1 fruit fly cellular context compared by ENCODE assay signal in genomic region chr2L:4371516-4372136, dm6.
TF ChIP-seq lines count a peak whose summit lies in the region.

No protein-coding gene starts in this region.

TF ChIP-seq in whole organism, embryonic, 481 proteins besides CTCF, POLR2A, EP300 and RAD21 (continued from another document):
- TF ChIP-seq CG12155 (GFP tag; optimal IDR thresholded peaks at IDR 0.05; lab: Kevin White, UChicago), result peak; percentile 7
- peak; percentile 77 for TF ChIP-seq D (optimal IDR thresholded peaks at IDR 0.05; lab: Kevin White, UChicago)
- TF ChIP-seq D (GFP tag; optimal IDR thresholded peaks at IDR 0.05; lab: Kevin White, UChicago), result peak; percentile 75
- no peak for TF ChIP-seq sima (GFP tag; optimal IDR thresholded peaks at IDR 0.05; lab: Kevin White, UChicago)
- TF ChIP-seq CG3847 (GFP tag; IDR thresholded peaks at IDR 0.05; lab: Robert Waterston, UW), result no peak
- TF ChIP-seq CG7963 (GFP tag; IDR thresholded peaks at IDR 0.05; lab: Robert Waterston, UW; ENCODE audit: partially characterized antibody), result peak; percentile 62; the same call in 1 of the 3 replicates
- peak; percentile 68 for TF ChIP-seq ci (GFP tag; IDR thresholded peaks at IDR 0.05; lab: Robert Waterston, UW)
- TF ChIP-seq wor (GFP tag; IDR thresholded peaks at IDR 0.05; lab: Robert Waterston, UW), result no peak
- no peak for TF ChIP-seq Dp (GFP tag; optimal IDR thresholded peaks at IDR 0.05; lab: Kevin White, UChicago)
- no peak for TF ChIP-seq hkb (optimal IDR thresholded peaks at IDR 0.05; lab: Kevin White, UChicago)
- 0 out of 2 replicates have a peak, but pooled peaks have one; percentile 34 for TF ChIP-seq hkb (GFP tag; IDR thresholded peaks at IDR 0.05; lab: Robert Waterston, UW)
- TF ChIP-seq HLHmδ (GFP tag; optimal IDR thresholded peaks at IDR 0.05; lab: Kevin White, UChicago), result peak; percentile 90
- TF ChIP-seq Lim3 (GFP tag; IDR thresholded peaks at IDR 0.05; lab: Robert Waterston, UW), result no peak
- 0 out of 2 replicates have a peak, but pooled peaks have one; percentile 15 for TF ChIP-seq Scr (GFP tag; IDR thresholded peaks at IDR 0.05; lab: Robert Waterston, UW; ENCODE audit: partially characterized antibody)
- no peak for TF ChIP-seq vfl (GFP tag; optimal IDR thresholded peaks at IDR 0.05; lab: Kevin White, UChicago)
- TF ChIP-seq vvl (GFP tag; IDR thresholded peaks at IDR 0.05; lab: Robert Waterston, UW), result peak; percentile 58
- TF ChIP-seq kni (GFP tag; optimal IDR thresholded peaks at IDR 0.05; lab: Kevin White, UChicago), result peak; percentile 90
- TF ChIP-seq CG15601 (tag; optimal IDR thresholded peaks at IDR 0.05; lab: Kevin White, UChicago), result peak; percentile 81
- no peak for TF ChIP-seq sug (tag; optimal IDR thresholded peaks at IDR 0.05; lab: Kevin White, UChicago)
- TF ChIP-seq CG12236 (GFP tag; optimal IDR thresholded peaks at IDR 0.05; lab: Kevin White, UChicago), result no peak
- peak; percentile 38; the same call in 2 of the 3 replicates for TF ChIP-seq tgo (GFP tag; IDR thresholded peaks at IDR 0.05; lab: Robert Waterston, UW)
- peak; percentile 26 for TF ChIP-seq ewg (GFP tag; optimal IDR thresholded peaks at IDR 0.05; lab: Kevin White, UChicago)
- TF ChIP-seq CG8944 (GFP tag; optimal IDR thresholded peaks at IDR 0.05; lab: Kevin White, UChicago), result no peak
- TF ChIP-seq grn (GFP tag; optimal IDR thresholded peaks at IDR 0.05; lab: Kevin White, UChicago), result no peak
- TF ChIP-seq ap (GFP tag; IDR thresholded peaks at IDR 0.05; lab: Robert Waterston, UW), result no peak
- peak; percentile 49 for TF ChIP-seq CG3065 (GFP tag; optimal IDR thresholded peaks at IDR 0.05; lab: Kevin White, UChicago)
- peak; percentile 16 for TF ChIP-seq kah (GFP tag; optimal IDR thresholded peaks at IDR 0.05; lab: Kevin White, UChicago)
- no peak for TF ChIP-seq pfk (GFP tag; optimal IDR thresholded peaks at IDR 0.05; lab: Kevin White, UChicago)
- peak; percentile 34 for TF ChIP-seq amos (GFP tag; IDR thresholded peaks at IDR 0.05; lab: Robert Waterston, UW; ENCODE audit: partially characterized antibody)
- TF ChIP-seq gce (GFP tag; IDR thresholded peaks at IDR 0.05; lab: Robert Waterston, UW), result no peak
- TF ChIP-seq row (GFP tag; IDR thresholded peaks at IDR 0.05; lab: Robert Waterston, UW), result peak; percentile 84
- no peak for TF ChIP-seq GATAe (GFP tag; conservative IDR thresholded peaks at IDR 0.05; lab: Robert Waterston, UW)
- peak; percentile 53 for TF ChIP-seq Sox102F (GFP tag; optimal IDR thresholded peaks at IDR 0.05; lab: Kevin White, UChicago)
- TF ChIP-seq ATbp (GFP tag; optimal IDR thresholded peaks at IDR 0.05; lab: Kevin White, UChicago), result peak; percentile 39
- no peak for TF ChIP-seq CG17912 (GFP tag; optimal IDR thresholded peaks at IDR 0.05; lab: Kevin White, UChicago)
- TF ChIP-seq CG1233 (GFP tag; optimal IDR thresholded peaks at IDR 0.05; lab: Kevin White, UChicago), result peak; percentile 51
- peak; percentile 75 for TF ChIP-seq grau (tag; optimal IDR thresholded peaks at IDR 0.05; lab: Kevin White, UChicago)
- peak; percentile 24 for TF ChIP-seq cato (GFP tag; optimal IDR thresholded peaks at IDR 0.05; lab: Kevin White, UChicago; ENCODE audit: borderline replicate concordance)
- TF ChIP-seq Hmr (GFP tag; optimal IDR thresholded peaks at IDR 0.05; lab: Kevin White, UChicago), result peak; percentile 22
- TF ChIP-seq nerfin-2 (GFP tag; IDR thresholded peaks at IDR 0.05; lab: Robert Waterston, UW; ENCODE audit: partially characterized antibody), result no peak
- TF ChIP-seq HLH4C (GFP tag; IDR thresholded peaks at IDR 0.05; lab: Robert Waterston, UW; ENCODE audit: partially characterized antibody), result peak; percentile 25; the same call in 1 of the 3 replicates
- 0 out of 2 replicates have a peak, but pooled peaks have one; percentile 25 for TF ChIP-seq Adf1 (GFP tag; IDR thresholded peaks at IDR 0.05; lab: Robert Waterston, UW)
- TF ChIP-seq sc (optimal IDR thresholded peaks at IDR 0.05; lab: Kevin White, UChicago), result no peak
- TF ChIP-seq sc (GFP tag; optimal IDR thresholded peaks at IDR 0.05; lab: Kevin White, UChicago), result peak; percentile 64
- TF ChIP-seq Mad (GFP tag; optimal IDR thresholded peaks at IDR 0.05; lab: Kevin White, UChicago), result no peak
- no peak for TF ChIP-seq crc (GFP tag; optimal IDR thresholded peaks at IDR 0.05; lab: Kevin White, UChicago)
- no peak for TF ChIP-seq pum (GFP tag; optimal IDR thresholded peaks at IDR 0.05; lab: Kevin White, UChicago)
- peak; percentile 59 for TF ChIP-seq nom (GFP tag; optimal IDR thresholded peaks at IDR 0.05; lab: Kevin White, UChicago)
- TF ChIP-seq unpg (GFP tag; optimal IDR thresholded peaks at IDR 0.05; lab: Kevin White, UChicago), result peak; percentile 70
- TF ChIP-seq CG1024 (GFP tag; IDR thresholded peaks at IDR 0.05; lab: Robert Waterston, UW), result no peak
- no peak for TF ChIP-seq CG9876 (GFP tag; optimal IDR thresholded peaks at IDR 0.05; lab: Kevin White, UChicago)
- no peak for TF ChIP-seq bowl (GFP tag; IDR thresholded peaks at IDR 0.05; lab: Robert Waterston, UW)
- TF ChIP-seq fu2 (GFP tag; optimal IDR thresholded peaks at IDR 0.05; lab: Kevin White, UChicago), result no peak
- peak in 1 of 3 experiments; percentile 88 for TF ChIP-seq lola (GFP tag; optimal IDR thresholded peaks at IDR 0.05; lab: Kevin White, UChicago)
- no peak for TF ChIP-seq Gsc (GFP tag; IDR thresholded peaks at IDR 0.05; lab: Robert Waterston, UW)
- TF ChIP-seq otp (GFP tag; IDR thresholded peaks at IDR 0.05; lab: Robert Waterston, UW), result no peak
- no peak for TF ChIP-seq CG13624 (GFP tag; optimal IDR thresholded peaks at IDR 0.05; lab: Kevin White, UChicago)
- no peak for TF ChIP-seq dan (GFP tag; IDR thresholded peaks at IDR 0.05; lab: Robert Waterston, UW)
- TF ChIP-seq ham (GFP tag; IDR thresholded peaks at IDR 0.05; lab: Robert Waterston, UW), result no peak
- peak; percentile 12 for TF ChIP-seq CG10431 (GFP tag; optimal IDR thresholded peaks at IDR 0.05; lab: Kevin White, UChicago)
- no peak for TF ChIP-seq Drgx (GFP tag; IDR thresholded peaks at IDR 0.05; lab: Robert Waterston, UW)
- TF ChIP-seq twi (tag; optimal IDR thresholded peaks at IDR 0.05; lab: Kevin White, UChicago), result peak; percentile 78
- no peak for TF ChIP-seq inv (GFP tag; IDR thresholded peaks at IDR 0.05; lab: Robert Waterston, UW; ENCODE audit: partially characterized antibody)
- peak; percentile 14 to 72 for TF ChIP-seq bsh (GFP tag; optimal IDR thresholded peaks at IDR 0.05; lab: Kevin White, UChicago)
- TF ChIP-seq CG14860 (GFP tag; IDR thresholded peaks at IDR 0.05; lab: Robert Waterston, UW; ENCODE audit: partially characterized antibody), result no peak
- TF ChIP-seq CG16813 (GFP tag; IDR thresholded peaks at IDR 0.05; lab: Robert Waterston, UW; ENCODE audit: partially characterized antibody), result peak; percentile 43; the same call in 1 of the 3 replicates
- TF ChIP-seq CG4617 (GFP tag; optimal IDR thresholded peaks at IDR 0.05; lab: Kevin White, UChicago; ENCODE audit: borderline replicate concordance), result no peak
- TF ChIP-seq CG1832 (GFP tag; optimal IDR thresholded peaks at IDR 0.05; lab: Kevin White, UChicago), result peak; percentile 92
- TF ChIP-seq Stat92E (GFP tag; optimal IDR thresholded peaks at IDR 0.05; lab: Kevin White, UChicago), result peak in 1 of 3 experiments; percentile 71
- no peak for TF ChIP-seq CG31388 (GFP tag; optimal IDR thresholded peaks at IDR 0.05; lab: Kevin White, UChicago)
- no peak for TF ChIP-seq aop (GFP tag; IDR thresholded peaks at IDR 0.05; lab: Robert Waterston, UW)
- TF ChIP-seq CG2129 (GFP tag; IDR thresholded peaks at IDR 0.05; lab: Robert Waterston, UW; ENCODE audit: partially characterized antibody), result no peak
- no peak for TF ChIP-seq luna (GFP tag; optimal IDR thresholded peaks at IDR 0.05; lab: Kevin White, UChicago)
- no peak for TF ChIP-seq CG14965 (GFP tag; optimal IDR thresholded peaks at IDR 0.05; lab: Kevin White, UChicago; ENCODE audit: borderline replicate concordance)
- 0 out of 3 replicates have a peak, but pooled peaks have one; percentile 15 for TF ChIP-seq CG11093 (GFP tag; IDR thresholded peaks at IDR 0.05; lab: Robert Waterston, UW)
- peak; percentile 56 for TF ChIP-seq Ptx1 (GFP tag; IDR thresholded peaks at IDR 0.05; lab: Robert Waterston, UW)
- no peak for TF ChIP-seq Atf6 (GFP tag; IDR thresholded peaks at IDR 0.05; lab: Robert Waterston, UW)
- TF ChIP-seq org-1 (GFP tag; optimal IDR thresholded peaks at IDR 0.05; lab: Kevin White, UChicago), result peak; percentile 50
- no peak for TF ChIP-seq danr (GFP tag; IDR thresholded peaks at IDR 0.05; lab: Robert Waterston, UW)
- TF ChIP-seq Max (GFP tag; optimal IDR thresholded peaks at IDR 0.05; lab: Kevin White, UChicago), result peak; percentile 13
- TF ChIP-seq CG6272 (GFP tag; IDR thresholded peaks at IDR 0.05; lab: Robert Waterston, UW), result no peak
- TF ChIP-seq TFAM (GFP tag; optimal IDR thresholded peaks at IDR 0.05; lab: Kevin White, UChicago), result no peak
- peak; percentile 68 for TF ChIP-seq CG10209 (GFP tag; optimal IDR thresholded peaks at IDR 0.05; lab: Kevin White, UChicago)
- TF ChIP-seq CG34224 (GFP tag; IDR thresholded peaks at IDR 0.05; lab: Robert Waterston, UW; ENCODE audit: partially characterized antibody), result no peak; the same call in 2 of the 3 replicates
- peak; percentile 70 for TF ChIP-seq zen (tag; optimal IDR thresholded peaks at IDR 0.05; lab: Kevin White, UChicago)
- peak; percentile 52 for TF ChIP-seq lab (GFP tag; optimal IDR thresholded peaks at IDR 0.05; lab: Kevin White, UChicago)
- TF ChIP-seq maf-S (GFP tag; optimal IDR thresholded peaks at IDR 0.05; lab: Kevin White, UChicago), result no peak
- TF ChIP-seq CG3838 (GFP tag; optimal IDR thresholded peaks at IDR 0.05; lab: Kevin White, UChicago), result no peak
- no peak for TF ChIP-seq CG5245 (GFP tag; optimal IDR thresholded peaks at IDR 0.05; lab: Kevin White, UChicago)
- no peak for TF ChIP-seq CG17802 (tag; optimal IDR thresholded peaks at IDR 0.05; lab: Kevin White, UChicago)
- TF ChIP-seq CG16815 (GFP tag; optimal IDR thresholded peaks at IDR 0.05; lab: Kevin White, UChicago), result peak; percentile 62
- no peak for TF ChIP-seq jumu (GFP tag; optimal IDR thresholded peaks at IDR 0.05; lab: Kevin White, UChicago)
- TF ChIP-seq HLH54F (GFP tag; optimal IDR thresholded peaks at IDR 0.05; lab: Kevin White, UChicago), result no peak
- TF ChIP-seq CG5180 (GFP tag; optimal IDR thresholded peaks at IDR 0.05; lab: Kevin White, UChicago), result peak; percentile 53
- TF ChIP-seq ab (GFP tag; optimal IDR thresholded peaks at IDR 0.05; lab: Kevin White, UChicago), result no peak
- no peak for TF ChIP-seq Antp (GFP tag; optimal IDR thresholded peaks at IDR 0.05; lab: Kevin White, UChicago)
- peak; percentile 77 for TF ChIP-seq CG8924 (tag; optimal IDR thresholded peaks at IDR 0.05; lab: Kevin White, UChicago)
- TF ChIP-seq CG17186 (GFP tag; optimal IDR thresholded peaks at IDR 0.05; lab: Kevin White, UChicago), result peak; percentile 24
- TF ChIP-seq CG1647 (GFP tag; optimal IDR thresholded peaks at IDR 0.05; lab: Kevin White, UChicago), result no peak
- peak; percentile 42 for TF ChIP-seq Xbp1 (GFP tag; optimal IDR thresholded peaks at IDR 0.05; lab: Kevin White, UChicago)
- peak; percentile 85 for TF ChIP-seq CG9727 (GFP tag; optimal IDR thresholded peaks at IDR 0.05; lab: Kevin White, UChicago)
- no peak for TF ChIP-seq Vsx1 (GFP tag; optimal IDR thresholded peaks at IDR 0.05; lab: Kevin White, UChicago)
- TF ChIP-seq E2f1 (GFP tag; IDR thresholded peaks at IDR 0.05; lab: Robert Waterston, UW), result no peak; the same call in 1 of the 2 replicates
- no peak for TF ChIP-seq chn (GFP tag; optimal IDR thresholded peaks at IDR 0.05; lab: Kevin White, UChicago)
- TF ChIP-seq Bdp1 (GFP tag; optimal IDR thresholded peaks at IDR 0.05; lab: Kevin White, UChicago), result no peak
- peak; percentile 47; the same call in 1 of the 2 replicates for TF ChIP-seq lmd (GFP tag; IDR thresholded peaks at IDR 0.05; lab: Robert Waterston, UW)
- peak; percentile 2 for TF ChIP-seq Usf (GFP tag; optimal IDR thresholded peaks at IDR 0.05; lab: Kevin White, UChicago)
- no peak for TF ChIP-seq CG2116 (GFP tag; optimal IDR thresholded peaks at IDR 0.05; lab: Kevin White, UChicago)
